Worm (Caenorhabditis elegans): ENCODE data around the gene C08E8.10.

ce11 chrV:18354299-18354698, 14.6 kb upstream of the C08E8.10 start:
- TF ChIP-seq mdl-1 (tag; optimal IDR thresholded peaks at IDR 0.05) (no peak), nhr-237 (tag; optimal IDR thresholded peaks at IDR 0.05) (no peak), F13H6.1 (tag; optimal IDR thresholded peaks at IDR 0.05) (no peak), nhr-12 (tag; optimal IDR thresholded peaks at IDR 0.05) (no peak), fos-1 (tag; optimal IDR thresholded peaks at IDR 0.05) (no peak), ama-1 (optimal IDR thresholded peaks at IDR 0.05) (no peak), nhr-25 (tag; optimal IDR thresholded peaks at IDR 0.05) (no peak), lin-11 (tag; optimal IDR thresholded peaks at IDR 0.05) (no peak), ceh-82 (tag; optimal IDR thresholded peaks at IDR 0.05) (no peak), lin-13 (GFP tag; optimal IDR thresholded peaks at IDR 0.05) (no peak), nhr-23 (tag; optimal IDR thresholded peaks at IDR 0.05) (no peak), ztf-11 (tag; optimal IDR thresholded peaks at IDR 0.05) (no peak)

All from whole organism, L2 larva.